Fruit fly (Drosophila melanogaster) whole organism, adult: ENCODE measurements around the gene CG10353.
A peak's percentile ranks its signal among the peaks of the same experiment; 100 is the strongest.

Experiments used
- CG11617 ChIP-seq: fragments of 200-800 bp; sonication (Bioruptor generic); optimal IDR thresholded peaks from 2 replicates; lab custom pipeline; 2017; ENCODE audit warnings: mild to moderate bottlenecking, missing biosample characterization, missing genetic modification reagents, missing genetic modification characterization
- CG12768 ChIP-seq: fragments of 200-800 bp; sonication (Bioruptor generic); optimal IDR thresholded peaks from 2 replicates; lab custom pipeline; 2017; ENCODE audit warnings: missing biosample characterization, missing genetic modification characterization, mild to moderate bottlenecking, moderate library complexity, missing genetic modification reagents
- CG14711 ChIP-seq: fragments of 200-800 bp; sonication (Bioruptor generic); optimal IDR thresholded peaks from 2 replicates; lab custom pipeline; 2018; ENCODE audit warnings: missing biosample characterization, mild to moderate bottlenecking, missing genetic modification characterization, moderate library complexity
- CG1620 ChIP-seq: fragments of 200-800 bp; sonication (Bioruptor generic); optimal IDR thresholded peaks from 2 replicates; lab custom pipeline; 2016; ENCODE audit warnings: missing biosample characterization, missing genetic modification characterization
- CG33017 ChIP-seq: fragments of 200-800 bp; sonication (Bioruptor generic); optimal IDR thresholded peaks from 2 replicates; lab custom pipeline; 2018; ENCODE audit warnings: missing biosample characterization, mild to moderate bottlenecking, missing genetic modification characterization, moderate library complexity
- CG5204 ChIP-seq: fragments of 200-800 bp; sonication (Bioruptor generic); optimal IDR thresholded peaks from 2 replicates; lab custom pipeline; 2016; ENCODE audit warnings: missing biosample characterization, missing genetic modification characterization
- CG7045 ChIP-seq: fragments of 200-800 bp; sonication (Bioruptor generic); optimal IDR thresholded peaks from 2 replicates; lab custom pipeline; 2017; ENCODE audit warnings: missing biosample characterization, mild to moderate bottlenecking, missing genetic modification characterization
- CG7101 ChIP-seq: fragments of 200-800 bp; sonication (Bioruptor generic); optimal IDR thresholded peaks from 2 replicates; lab custom pipeline; 2018; ENCODE audit warnings: missing biosample characterization, mild to moderate bottlenecking, missing genetic modification characterization, moderate library complexity
- Clk ChIP-seq: fragments of 200-800 bp; sonication (Bioruptor generic); optimal IDR thresholded peaks from 2 replicates; lab custom pipeline; 2017; ENCODE audit warnings: missing biosample characterization, missing genetic modification characterization
- Crg-1 ChIP-seq: fragments of 200-800 bp; sonication (Bioruptor generic); optimal IDR thresholded peaks from 2 replicates; lab custom pipeline; 2016; ENCODE audit warnings: missing biosample characterization, missing genetic modification characterization
- Hr96 ChIP-seq: fragments of 200-800 bp; sonication (Bioruptor generic); optimal IDR thresholded peaks from 2 replicates; lab custom pipeline; 2016; ENCODE audit warnings: missing biosample characterization, missing genetic modification characterization
- Mnt ChIP-seq: fragments of 200-800 bp; sonication (Bioruptor generic); optimal IDR thresholded peaks from 2 replicates; lab custom pipeline; 2016; ENCODE audit warnings: missing biosample characterization, mild to moderate bottlenecking, missing genetic modification characterization
- bab1 ChIP-seq: fragments of 200-800 bp; sonication (Bioruptor generic); optimal IDR thresholded peaks from 3 replicates; lab custom pipeline; 2019; ENCODE audit warnings: missing biosample characterization, mild to moderate bottlenecking, missing genetic modification characterization, moderate library complexity
- cic ChIP-seq: fragments of 200-800 bp; sonication (Bioruptor generic); optimal IDR thresholded peaks from 2 replicates; lab custom pipeline; 2017; ENCODE audit warnings: missing biosample characterization, mild to moderate bottlenecking, missing genetic modification characterization, moderate library complexity
- cnc ChIP-seq, 2 experiments: fragments of >200 bp; optimal IDR thresholded peaks; 2 replicates each; lab custom pipeline; 2017
- kay ChIP-seq: fragments of 200-800 bp; sonication (Bioruptor generic); peaks from one replicate; lab custom pipeline; 2016; ENCODE audit warnings: missing biosample characterization, missing genetic modification characterization, borderline replicate concordance
- ovo ChIP-seq: fragments of 200-800 bp; sonication (Bioruptor generic); optimal IDR thresholded peaks from 2 replicates; lab custom pipeline; 2016; ENCODE audit warnings: missing biosample characterization, missing genetic modification characterization
- pad ChIP-seq: fragments of 200-800 bp; sonication (Bioruptor generic); optimal IDR thresholded peaks from 3 replicates; lab custom pipeline; 2017; ENCODE audit warnings: missing biosample characterization, missing genetic modification characterization, mild to moderate bottlenecking, moderate library complexity, missing genetic modification reagents
- tj ChIP-seq: fragments of 200-800 bp; sonication (Bioruptor generic); optimal IDR thresholded peaks from 3 replicates; lab custom pipeline; 2017; ENCODE audit warnings: missing biosample characterization, mild to moderate bottlenecking, missing genetic modification characterization, moderate library complexity
- toe ChIP-seq: fragments of 200-800 bp; sonication (Bioruptor generic); optimal IDR thresholded peaks from 2 replicates; lab custom pipeline; 2016; ENCODE audit warnings: missing biosample characterization, missing genetic modification characterization

The CG10353 gene

dm6 chrX:11886976-11887375 is at the start of gene CG10353, which contains the start of gene SelG:
CG10353 (minus strand) TSS chrX:11887162.
SelG (plus strand) TSS chrX:11887284.
- TF ChIP-seq Mnt (GFP tag; lab: Kevin White, UChicago): peak; percentile 75
- TF ChIP-seq CG7101 (tag; lab: Kevin White, UChicago): peak; percentile 77
- peak; percentile 41 for TF ChIP-seq CG11617 (GFP tag; lab: Kevin White, UChicago)
- TF ChIP-seq cnc (optimal IDR thresholded peaks at IDR 0.05; lab: Kevin White, UChicago): peak; percentile 31 to 84
- TF ChIP-seq CG1620 (GFP tag; lab: Kevin White, UChicago): peak; percentile 78
- TF ChIP-seq toe (GFP tag; lab: Kevin White, UChicago): peak; percentile 36
- TF ChIP-seq CG33017 (tag; lab: Kevin White, UChicago): no peak
- peak; percentile 7 for TF ChIP-seq CG12768 (GFP tag; lab: Kevin White, UChicago)
- no peak for TF ChIP-seq cic
- TF ChIP-seq Clk: no peak
- peak; percentile 39 for TF ChIP-seq tj
- peak; percentile 55 for TF ChIP-seq CG14711
- peak; percentile 61 for TF ChIP-seq Crg-1 (GFP tag; lab: Kevin White, UChicago)
- no peak for TF ChIP-seq CG7045
- peak; percentile 61 for TF ChIP-seq pad (GFP tag; lab: Kevin White, UChicago)
- no peak for TF ChIP-seq ovo (GFP tag; lab: Kevin White, UChicago)
- TF ChIP-seq bab1 (GFP tag; lab: Kevin White, UChicago): peak; percentile 77
- no peak for TF ChIP-seq Hr96 (GFP tag; lab: Kevin White, UChicago)

DNA sequence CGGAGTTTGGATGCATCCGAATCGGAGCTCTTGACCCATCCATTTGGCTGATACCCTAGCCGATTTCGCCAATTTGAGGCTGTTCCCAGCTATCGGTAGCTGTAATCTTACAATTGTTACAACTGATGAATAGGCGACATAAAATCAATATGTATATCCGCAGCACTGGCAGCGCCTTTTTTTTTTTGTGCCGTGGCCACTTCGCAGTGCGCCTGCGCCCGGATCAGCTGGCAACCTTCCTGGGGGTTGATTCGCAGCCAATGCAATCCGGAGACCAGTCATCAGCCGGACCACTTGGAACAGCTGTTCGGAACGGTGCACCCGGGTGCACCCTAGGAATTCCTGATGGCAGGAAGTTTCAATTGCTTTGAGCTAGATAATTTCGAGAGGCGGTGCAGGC is 43.8 kb upstream of the CG10353 start, which contains the start of gene Pdzd8:
Gene Pdzd8 (minus strand): TSS at position 125 of the 400 bp plus-strand sequence.
- TF ChIP-seq tj: no peak
- no peak for TF ChIP-seq CG7045
- TF ChIP-seq CG11617 (GFP tag; lab: Kevin White, UChicago): no peak
- TF ChIP-seq Mnt (GFP tag; lab: Kevin White, UChicago): no peak
- no peak for TF ChIP-seq CG12768 (GFP tag; lab: Kevin White, UChicago)
- TF ChIP-seq ovo (GFP tag; lab: Kevin White, UChicago): no peak
- TF ChIP-seq CG5204 (GFP tag; lab: Kevin White, UChicago): no peak
- no peak for TF ChIP-seq cic

DNA sequence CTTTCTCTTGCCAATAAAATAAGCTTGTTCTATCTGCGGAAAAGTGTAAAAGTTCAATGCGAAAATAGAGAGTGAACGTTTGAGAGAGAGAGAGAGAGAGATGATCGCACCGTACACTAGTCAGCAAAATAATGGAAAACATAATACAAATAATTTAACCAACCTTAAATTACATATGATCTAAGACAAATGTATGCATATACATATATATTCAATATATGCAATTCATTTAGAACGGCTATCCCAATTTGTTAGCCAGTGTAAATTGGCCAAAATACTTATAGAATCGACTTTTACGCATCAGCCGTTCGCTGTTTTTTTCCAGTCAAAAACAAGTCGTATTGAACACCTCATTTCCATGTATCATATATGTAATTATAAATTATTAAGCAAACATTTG is 38.3 kb upstream of the CG10353 start:
- TF ChIP-seq cic (no peak), pad (GFP tag; lab: Kevin White, UChicago) (no peak), CG11617 (GFP tag; lab: Kevin White, UChicago) (no peak), CG14711 (peak; percentile 60), Crg-1 (GFP tag; lab: Kevin White, UChicago) (no peak), Mnt (GFP tag; lab: Kevin White, UChicago) (no peak), cnc (optimal IDR thresholded peaks at IDR 0.05; lab: Kevin White, UChicago) (no peak), kay (GFP tag; lab: Kevin White, UChicago) (no peak), CG33017 (tag; lab: Kevin White, UChicago) (peak; percentile 2), Hr96 (GFP tag; lab: Kevin White, UChicago) (no peak), CG5204 (GFP tag; lab: Kevin White, UChicago) (no peak), ovo (GFP tag; lab: Kevin White, UChicago) (no peak), CG7045 (no peak), CG1620 (GFP tag; lab: Kevin White, UChicago) (no peak), toe (GFP tag; lab: Kevin White, UChicago) (no peak), Clk (no peak), tj (no peak), bab1 (GFP tag; lab: Kevin White, UChicago) (peak; percentile 62), CG12768 (GFP tag; lab: Kevin White, UChicago) (no peak), CG7101 (tag; lab: Kevin White, UChicago) (peak; percentile 62)

DNA sequence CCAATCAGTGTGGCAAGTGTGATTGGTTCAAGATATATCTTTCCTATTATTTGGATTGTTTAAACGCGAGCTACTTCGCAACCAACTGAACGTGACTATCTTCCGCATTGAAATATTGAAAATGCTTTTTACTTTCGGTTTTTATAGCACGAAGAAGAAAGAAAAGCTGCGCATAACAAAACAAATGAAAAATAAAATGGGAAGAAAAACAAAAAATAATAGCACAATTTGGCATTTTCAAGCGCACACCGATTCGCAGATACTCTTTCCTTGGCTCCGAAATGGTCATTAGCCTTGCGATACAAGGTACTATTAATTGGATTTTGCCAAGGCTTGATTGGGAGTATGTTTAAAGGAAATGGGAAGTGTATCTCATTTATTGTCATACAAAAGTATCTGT is 37.6 kb upstream of the CG10353 start, which contains the start of gene Sclp:
Gene Sclp (minus strand): TSS at position 101 of the 400 bp plus-strand sequence.
- TF ChIP-seq CG12768 (GFP tag; lab: Kevin White, UChicago) (no peak), CG14711 (no peak), Mnt (GFP tag; lab: Kevin White, UChicago) (no peak), Hr96 (GFP tag; lab: Kevin White, UChicago) (no peak), pad (GFP tag; lab: Kevin White, UChicago) (no peak), bab1 (GFP tag; lab: Kevin White, UChicago) (no peak), Crg-1 (GFP tag; lab: Kevin White, UChicago) (no peak), Clk (no peak), CG5204 (GFP tag; lab: Kevin White, UChicago) (no peak), CG33017 (tag; lab: Kevin White, UChicago) (no peak), CG7045 (no peak), cnc (optimal IDR thresholded peaks at IDR 0.05; lab: Kevin White, UChicago) (no peak), cic (no peak), ovo (GFP tag; lab: Kevin White, UChicago) (no peak), kay (GFP tag; lab: Kevin White, UChicago) (no peak), toe (GFP tag; lab: Kevin White, UChicago) (no peak), CG1620 (GFP tag; lab: Kevin White, UChicago) (no peak), CG11617 (GFP tag; lab: Kevin White, UChicago) (no peak)

dm6 chrX:11923698-11924097 is 36.7 kb upstream of the CG10353 start:
- TF ChIP-seq cnc (optimal IDR thresholded peaks at IDR 0.05; lab: Kevin White, UChicago) (no peak), CG5204 (GFP tag; lab: Kevin White, UChicago) (no peak), CG33017 (tag; lab: Kevin White, UChicago) (no peak), Mnt (GFP tag; lab: Kevin White, UChicago) (no peak), CG14711 (no peak), bab1 (GFP tag; lab: Kevin White, UChicago) (no peak), kay (GFP tag; lab: Kevin White, UChicago) (no peak), Hr96 (GFP tag; lab: Kevin White, UChicago) (no peak)
